Fruit fly (Drosophila melanogaster) whole organism, wandering third instar larva: ENCODE data around the gene Atg2.

Experiments used
- Abd-B ChIP-seq: fragments of >200 bp; optimal IDR thresholded peaks from 2 replicates; lab custom pipeline; 2017; ENCODE audit warnings: missing biosample characterization, missing genetic modification characterization
- CG32264 ChIP-seq: fragments of 200-800 bp; sonication (Bioruptor generic); optimal IDR thresholded peaks from 2 replicates; lab custom pipeline; 2016; ENCODE audit warnings: missing biosample characterization, missing genetic modification characterization
- CG9705 ChIP-seq: fragments of 200-800 bp; sonication (Bioruptor generic); optimal IDR thresholded peaks from 2 replicates; lab custom pipeline; 2018; ENCODE audit warnings: missing biosample characterization, mild to moderate bottlenecking, missing genetic modification characterization
- CrebA ChIP-seq: fragments of 200-800 bp; sonication (Bioruptor generic); optimal IDR thresholded peaks from 2 replicates; lab custom pipeline; 2016; ENCODE audit warnings: missing biosample characterization, mild to moderate bottlenecking, missing genetic modification characterization, borderline replicate concordance
- Dfd ChIP-seq: fragments of >200 bp; optimal IDR thresholded peaks from 2 replicates; lab custom pipeline; 2017; ENCODE audit warnings: missing biosample characterization, missing genetic modification characterization
- Dif ChIP-seq: fragments of 200-275, 200-300 bp; sonication (Bioruptor generic); optimal IDR thresholded peaks from 2 replicates; lab custom pipeline; 2018; ENCODE audit warnings: missing biosample characterization, missing genetic modification characterization; ENCODE audit not compliant: partially characterized antibody
- GATAd ChIP-seq: sonication (Bioruptor generic); optimal IDR thresholded peaks from 2 replicates; lab custom pipeline; 2016; ENCODE audit warnings: missing biosample characterization, missing genetic modification characterization
- HLH106 ChIP-seq: fragments of 200-800 bp; optimal IDR thresholded peaks from 3 replicates; lab custom pipeline; 2019; ENCODE audit warnings: missing biosample characterization, mild to moderate bottlenecking, missing genetic modification characterization, moderate library complexity
- Hnf4 ChIP-seq: fragments of 200-800 bp; sonication (Bioruptor generic); optimal IDR thresholded peaks from 2 replicates; lab custom pipeline; 2016; ENCODE audit warnings: missing biosample characterization, mild to moderate bottlenecking, missing genetic modification characterization
- Hr78 ChIP-seq: fragments of >200 bp; optimal IDR thresholded peaks from 2 replicates; lab custom pipeline; 2017; ENCODE audit warnings: missing biosample characterization, missing genetic modification characterization
- Hr83 ChIP-seq: fragments of 200-300 bp; sonication (Bioruptor generic); optimal IDR thresholded peaks from 2 replicates; lab custom pipeline; 2016; ENCODE audit warnings: missing biosample characterization, mild to moderate bottlenecking, missing genetic modification characterization, moderate library complexity; ENCODE audit not compliant: poor library complexity, severe bottlenecking
- Jra ChIP-seq: sonication (Bioruptor generic); optimal IDR thresholded peaks from 2 replicates; lab custom pipeline; 2016; ENCODE audit warnings: missing biosample characterization, missing genetic modification characterization
- Mio ChIP-seq: sonication (Bioruptor generic); optimal IDR thresholded peaks from 2 replicates; lab custom pipeline; 2016; ENCODE audit warnings: missing biosample characterization, missing genetic modification characterization
- Myc ChIP-seq: fragments of >200 bp; optimal IDR thresholded peaks from 2 replicates; lab custom pipeline; 2017
- N ChIP-seq: fragments of >200 bp; optimal IDR thresholded peaks from 2 replicates; lab custom pipeline; 2018; ENCODE audit warnings: missing biosample characterization, missing external identifiers, missing genetic modification characterization
- OdsH ChIP-seq: fragments of 200-800 bp; sonication (Bioruptor generic); optimal IDR thresholded peaks from 2 replicates; lab custom pipeline; 2016; ENCODE audit warnings: missing biosample characterization, mild to moderate bottlenecking, missing genetic modification characterization
- Rel ChIP-seq, 2 experiments: fragments of 200-800 bp; sonication (Bioruptor generic) in 1 of 2; optimal IDR thresholded peaks; 2 replicates in 1 of 2; 3 replicates in 1 of 2; lab custom pipeline; 2016 to 2019; ENCODE audit warnings: mild to moderate bottlenecking in 2 of 2, missing biosample characterization in 2 of 2, missing genetic modification characterization in 2 of 2, moderate library complexity in 1 of 2
- Sp1 ChIP-seq: fragments of 200-800 bp; sonication (Bioruptor generic); optimal IDR thresholded peaks from 3 replicates; lab custom pipeline; 2019; ENCODE audit warnings: missing biosample characterization, mild to moderate bottlenecking, missing genetic modification characterization, moderate library complexity
- Vsx2 ChIP-seq: fragments of 200-300, 225-300 bp; sonication (Bioruptor generic); optimal IDR thresholded peaks from 2 replicates; lab custom pipeline; 2018; ENCODE audit warnings: missing biosample characterization, missing genetic modification characterization; ENCODE audit not compliant: partially characterized antibody
- br ChIP-seq: fragments of 200-800 bp; sonication (Bioruptor generic); optimal IDR thresholded peaks from 2 replicates; lab custom pipeline; 2016; ENCODE audit warnings: missing biosample characterization, missing genetic modification characterization
- brk ChIP-seq: fragments of 200-800 bp; sonication (Bioruptor generic); optimal IDR thresholded peaks from 2 replicates; lab custom pipeline; 2016; ENCODE audit warnings: missing biosample characterization, mild to moderate bottlenecking, missing genetic modification characterization
- dl ChIP-seq, 2 experiments: fragments of 175-275, 200-275 bp in 1 of 2; fragments of 200-275 bp in 1 of 2; sonication (Bioruptor generic); optimal IDR thresholded peaks; lab custom pipeline; 2018; ENCODE audit warnings: mild to moderate bottlenecking in 2 of 2, missing biosample characterization in 2 of 2, missing genetic modification characterization in 2 of 2, moderate library complexity in 2 of 2; ENCODE audit not compliant: partially characterized antibody in 2 of 2, insufficient read depth in 1 of 2
- dmrt93B ChIP-seq: fragments of 200-800 bp; sonication (Bioruptor generic); optimal IDR thresholded peaks from 2 replicates; lab custom pipeline; 2018; ENCODE audit warnings: missing biosample characterization, mild to moderate bottlenecking, missing genetic modification characterization
- dsf ChIP-seq: sonication (Bioruptor generic); optimal IDR thresholded peaks from 2 replicates; lab custom pipeline; 2016; ENCODE audit warnings: missing biosample characterization, missing genetic modification characterization, borderline replicate concordance
- ey ChIP-seq: fragments of 200-800 bp; sonication (Bioruptor generic); optimal IDR thresholded peaks from 2 replicates; lab custom pipeline; 2016; ENCODE audit warnings: missing biosample characterization, missing genetic modification characterization
- foxo ChIP-seq, 2 experiments: fragments of 200-800 bp; sonication (Bioruptor generic); optimal IDR thresholded peaks; 2 replicates in 1 of 2; 3 replicates in 1 of 2; lab custom pipeline; 2016 to 2017; ENCODE audit warnings: missing biosample characterization in 2 of 2, missing genetic modification characterization in 2 of 2
- fru ChIP-seq: fragments of 200-800 bp; sonication (Bioruptor generic); optimal IDR thresholded peaks from 3 replicates; lab custom pipeline; 2016; ENCODE audit warnings: missing biosample characterization, mild to moderate bottlenecking, missing genetic modification characterization
- h ChIP-seq: fragments of 200-800 bp; sonication (Bioruptor generic); optimal IDR thresholded peaks from 3 replicates; lab custom pipeline; 2016; ENCODE audit warnings: missing biosample characterization, mild to moderate bottlenecking, missing genetic modification characterization
- jim ChIP-seq: fragments of 175-275, 200-325 bp; sonication (Bioruptor generic); optimal IDR thresholded peaks from 2 replicates; lab custom pipeline; 2016; ENCODE audit warnings: missing biosample characterization, mild to moderate bottlenecking, missing genetic modification characterization
- lola ChIP-seq: fragments of >200 bp; optimal IDR thresholded peaks from 2 replicates; lab custom pipeline; 2017; ENCODE audit warnings: missing biosample characterization, missing genetic modification characterization
- pan ChIP-seq: fragments of >200 bp; optimal IDR thresholded peaks from 2 replicates; lab custom pipeline; 2017
- psq ChIP-seq: fragments of 200-800 bp; sonication (Bioruptor generic); optimal IDR thresholded peaks from 3 replicates; lab custom pipeline; 2017; ENCODE audit warnings: missing biosample characterization, mild to moderate bottlenecking, missing genetic modification characterization, moderate library complexity
- rgr ChIP-seq: fragments of 200-800 bp; sonication (Bioruptor generic); optimal IDR thresholded peaks from 3 replicates; lab custom pipeline; 2016; ENCODE audit warnings: missing biosample characterization, mild to moderate bottlenecking, missing genetic modification characterization
- sage ChIP-seq: fragments of 200-800 bp; sonication (Bioruptor generic); optimal IDR thresholded peaks from 2 replicates; lab custom pipeline; 2016; ENCODE audit warnings: missing biosample characterization, mild to moderate bottlenecking, missing genetic modification characterization
- sv ChIP-seq: fragments of 200-800 bp; sonication (Bioruptor generic); optimal IDR thresholded peaks from 3 replicates; lab custom pipeline; 2016; ENCODE audit warnings: missing biosample characterization, missing genetic modification characterization
- tai ChIP-seq: sonication (Bioruptor generic); optimal IDR thresholded peaks from 2 replicates; lab custom pipeline; 2016; ENCODE audit warnings: missing biosample characterization, missing genetic modification characterization
- usp ChIP-seq: fragments of >200 bp; optimal IDR thresholded peaks from 2 replicates; lab custom pipeline; 2017; ENCODE audit warnings: missing biosample characterization, missing genetic modification characterization
- woc ChIP-seq: sonication (Bioruptor generic); optimal IDR thresholded peaks from 2 replicates; lab custom pipeline; 2016; ENCODE audit warnings: missing biosample characterization, mild to moderate bottlenecking, missing genetic modification characterization

Gene Atg2

DNA sequence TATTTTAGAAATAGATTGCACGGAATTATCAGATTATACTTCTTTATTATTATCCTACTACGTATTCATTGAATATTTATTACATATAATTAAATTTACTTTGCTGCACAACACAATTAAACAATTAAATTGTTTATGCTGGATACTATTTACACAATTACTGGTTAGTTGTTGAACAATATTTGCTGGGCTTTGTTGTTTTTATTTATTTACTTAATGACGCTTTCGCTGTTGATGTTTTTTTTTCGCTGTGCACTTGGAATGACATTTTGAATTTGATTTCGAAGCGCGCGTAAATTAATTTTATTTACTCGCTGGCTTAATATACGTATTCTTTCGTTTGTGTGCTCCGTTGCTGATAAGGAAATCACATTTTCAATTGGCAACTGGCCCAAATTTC lies 46.1 kb downstream of the Atg2 start:
- TF ChIP-seq brk = peak; percentile 35
- no peak for TF ChIP-seq Abd-B (GFP tag; lab: Kevin White, UChicago)
- no peak for TF ChIP-seq Vsx2
- TF ChIP-seq Myc (lab: Kevin White, UChicago) = no peak
- no peak for TF ChIP-seq pan
- no peak for TF ChIP-seq Dif (GFP tag; lab: Kevin White, UChicago)
- no peak for TF ChIP-seq Hr78 (GFP tag; lab: Kevin White, UChicago)
- peak; percentile 26 for TF ChIP-seq OdsH (GFP tag; lab: Kevin White, UChicago)
- TF ChIP-seq Dfd (GFP tag; lab: Kevin White, UChicago) = no peak
- TF ChIP-seq jim (GFP tag; lab: Kevin White, UChicago) = no peak
- no peak for TF ChIP-seq lola (GFP tag; lab: Kevin White, UChicago)
- TF ChIP-seq CG32264 (GFP tag; lab: Kevin White, UChicago) = no peak
- no peak for TF ChIP-seq N (GFP tag; lab: Kevin White, UChicago)
- TF ChIP-seq HLH106 = no peak
- no peak for TF ChIP-seq sv
- TF ChIP-seq dmrt93B (GFP tag; lab: Kevin White, UChicago) = no peak
- TF ChIP-seq GATAd (GFP tag; lab: Kevin White, UChicago) = no peak
- TF ChIP-seq h = peak; percentile 36
- TF ChIP-seq tai (GFP tag; lab: Kevin White, UChicago) = peak; percentile 20
- peak; percentile 10 for TF ChIP-seq fru (GFP tag; lab: Kevin White, UChicago)
- TF ChIP-seq Rel (GFP tag; optimal IDR thresholded peaks at IDR 0.05; lab: Kevin White, UChicago) = no peak
- TF ChIP-seq Rel (tag; optimal IDR thresholded peaks at IDR 0.05; lab: Kevin White, UChicago) = no peak
- TF ChIP-seq CrebA = peak; percentile 30
- peak in 1 of 2 experiments; percentile 56 for TF ChIP-seq foxo (GFP tag; optimal IDR thresholded peaks at IDR 0.05; lab: Kevin White, UChicago)
- no peak for TF ChIP-seq psq (GFP tag; lab: Kevin White, UChicago)
- TF ChIP-seq sage (GFP tag; lab: Kevin White, UChicago) = peak; percentile 42
- TF ChIP-seq ey = peak; percentile 22
- TF ChIP-seq dsf (GFP tag; lab: Kevin White, UChicago) = no peak
- peak; percentile 29 for TF ChIP-seq Hnf4 (GFP tag; lab: Kevin White, UChicago)
- TF ChIP-seq dl (GFP tag; optimal IDR thresholded peaks at IDR 0.05; lab: Kevin White, UChicago; ENCODE audit: insufficient read depth in 1 of 2, partially characterized antibody in 2 of 2) = no peak
- peak; percentile 57 for TF ChIP-seq rgr

DNA sequence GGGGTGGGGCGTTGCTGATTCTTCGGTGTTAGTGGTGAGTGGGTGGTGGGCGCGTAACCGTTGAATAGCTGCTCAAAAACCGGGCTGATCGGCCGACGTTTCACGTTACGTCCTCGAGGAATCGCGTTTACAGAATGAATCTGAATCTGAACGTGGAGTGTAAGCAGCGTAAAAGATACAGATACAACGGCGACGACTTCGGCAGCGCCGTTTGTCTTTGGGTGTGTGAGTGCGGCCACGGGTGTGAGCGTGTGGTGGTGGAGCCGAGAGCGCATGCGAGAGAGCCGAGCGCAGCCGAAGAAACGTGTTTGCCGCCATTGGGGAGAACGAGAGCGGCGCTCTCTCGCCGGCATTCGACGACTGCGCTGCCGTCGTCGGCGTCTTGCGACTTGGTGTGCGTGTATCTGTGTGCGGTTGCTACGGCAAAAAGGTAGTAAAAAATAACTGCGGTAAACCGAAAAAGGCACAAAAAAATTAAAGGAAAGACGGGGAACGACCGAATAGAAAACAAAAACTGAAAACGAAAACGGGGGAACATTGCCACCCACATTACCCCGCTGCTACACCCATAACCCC lies 46.9 kb downstream of the Atg2 start:
- TF ChIP-seq Hr78 (GFP tag; lab: Kevin White, UChicago) (no peak), ey (no peak), CrebA (peak; percentile 73), CG32264 (GFP tag; lab: Kevin White, UChicago) (peak; percentile 9), Dfd (GFP tag; lab: Kevin White, UChicago) (no peak), h (peak; percentile 44), fru (GFP tag; lab: Kevin White, UChicago) (peak; percentile 58), usp (no peak), N (GFP tag; lab: Kevin White, UChicago) (peak; percentile 65), Rel (GFP tag; optimal IDR thresholded peaks at IDR 0.05; lab: Kevin White, UChicago) (peak; percentile 82), Rel (tag; optimal IDR thresholded peaks at IDR 0.05; lab: Kevin White, UChicago) (peak; percentile 37), Myc (lab: Kevin White, UChicago) (no peak), GATAd (GFP tag; lab: Kevin White, UChicago) (no peak), br (GFP tag; lab: Kevin White, UChicago) (peak; percentile 58), Abd-B (GFP tag; lab: Kevin White, UChicago) (no peak), pan (no peak), foxo (GFP tag; optimal IDR thresholded peaks at IDR 0.05; lab: Kevin White, UChicago) (peak; percentile 2 to 11), dsf (GFP tag; lab: Kevin White, UChicago) (no peak), lola (GFP tag; lab: Kevin White, UChicago) (no peak), Mio (GFP tag; lab: Kevin White, UChicago) (no peak), Jra (peak; percentile 15), sage (GFP tag; lab: Kevin White, UChicago) (peak; percentile 67), sv (no peak), Hr83 (GFP tag; lab: Kevin White, UChicago) (peak; percentile 63), dmrt93B (GFP tag; lab: Kevin White, UChicago) (no peak), CG9705 (GFP tag; lab: Kevin White, UChicago) (peak; percentile 14), Hnf4 (GFP tag; lab: Kevin White, UChicago) (no peak), brk (no peak), woc (GFP tag; lab: Kevin White, UChicago) (no peak), rgr (peak; percentile 45), HLH106 (no peak), tai (GFP tag; lab: Kevin White, UChicago) (no peak), jim (GFP tag; lab: Kevin White, UChicago) (peak; percentile 7), Vsx2 (peak; percentile 88), Dif (GFP tag; lab: Kevin White, UChicago) (peak; percentile 96), Sp1 (GFP tag; lab: Kevin White, UChicago) (peak; percentile 73), OdsH (GFP tag; lab: Kevin White, UChicago) (peak; percentile 25), psq (GFP tag; lab: Kevin White, UChicago) (peak; percentile 85), dl (GFP tag; optimal IDR thresholded peaks at IDR 0.05; lab: Kevin White, UChicago; ENCODE audit: insufficient read depth in 1 of 2, partially characterized antibody in 2 of 2) (peak; percentile 95 to 98)
